Worm (Caenorhabditis elegans) whole organism, L3 larva: ENCODE data around the gene mpc-1.

Experiments
- R02D3.7 ChIP-seq: fragments of 150-350 bp; optimal IDR thresholded peaks from 2 replicates; lab custom pipeline; 2014; ENCODE audit warnings: missing biosample characterization, missing genetic modification characterization
- ZK546.5 ChIP-seq: sonication (generic microtip); optimal IDR thresholded peaks from 2 replicates; lab custom pipeline; 2017; ENCODE audit warnings: missing biosample characterization, missing genetic modification characterization
- ama-1 ChIP-seq: fragments of 150-350 bp; optimal IDR thresholded peaks from 2 replicates; lab custom pipeline; 2018
- ceh-16 ChIP-seq: sonication (generic microtip); optimal IDR thresholded peaks from 2 replicates; lab custom pipeline; 2017; ENCODE audit warnings: missing biosample characterization, missing genetic modification characterization
- ceh-28 ChIP-seq: fragments of 150-350 bp; optimal IDR thresholded peaks from 2 replicates; lab custom pipeline; 2014; ENCODE audit warnings: missing biosample characterization, missing genetic modification reagents, missing genetic modification characterization
- ceh-82 ChIP-seq: fragments of 150-350 bp; optimal IDR thresholded peaks from 2 replicates; lab custom pipeline; 2014; ENCODE audit warnings: missing biosample characterization, missing genetic modification characterization
- ceh-9 ChIP-seq: sonication (generic microtip); optimal IDR thresholded peaks from 2 replicates; lab custom pipeline; 2018; ENCODE audit warnings: missing biosample characterization, missing genetic modification characterization
- daf-12 ChIP-seq: fragments of 150-350 bp; optimal IDR thresholded peaks from 2 replicates; lab custom pipeline; 2014; ENCODE audit warnings: missing biosample characterization, missing genetic modification reagents, missing genetic modification characterization
- eor-1 ChIP-seq, 2 experiments: fragments of 150-350 bp; optimal IDR thresholded peaks; 2 replicates each; lab custom pipeline; 2014 to 2018; ENCODE audit warnings: missing biosample characterization in 2 of 2, missing genetic modification characterization in 2 of 2
- fkh-10 ChIP-seq: sonication (generic microtip); optimal IDR thresholded peaks from 2 replicates; lab custom pipeline; 2017; ENCODE audit warnings: missing biosample characterization, missing genetic modification reagents, missing genetic modification characterization
- fkh-2 ChIP-seq: fragments of 150-350 bp; optimal IDR thresholded peaks from 2 replicates; lab custom pipeline; 2014; ENCODE audit warnings: missing biosample characterization, missing genetic modification reagents, missing genetic modification characterization
- fos-1 ChIP-seq: fragments of 150-350 bp; optimal IDR thresholded peaks from 2 replicates; lab custom pipeline; 2014; ENCODE audit warnings: missing biosample characterization, missing genetic modification characterization
- hmg-11 ChIP-seq: sonication (generic microtip); optimal IDR thresholded peaks from 2 replicates; lab custom pipeline; 2016; ENCODE audit warnings: missing genetic modification characterization, missing compliant biosample characterization
- jun-1 ChIP-seq: fragments of 150-350 bp; optimal IDR thresholded peaks from 2 replicates; lab custom pipeline; 2014; ENCODE audit warnings: missing biosample characterization, missing genetic modification reagents, missing genetic modification characterization
- lin-15B ChIP-seq: fragments of 150-350 bp; optimal IDR thresholded peaks from 2 replicates; lab custom pipeline; 2014; ENCODE audit warnings: missing biosample characterization, missing genetic modification characterization
- lin-39 ChIP-seq: fragments of 150-350 bp; optimal IDR thresholded peaks from 2 replicates; lab custom pipeline; 2018; ENCODE audit warnings: missing biosample characterization, missing genetic modification reagents, missing genetic modification characterization
- lsy-12 ChIP-seq: sonication (generic microtip); optimal IDR thresholded peaks from 2 replicates; lab custom pipeline; 2016; ENCODE audit warnings: mild to moderate bottlenecking, missing genetic modification characterization, missing compliant biosample characterization
- mdl-1 ChIP-seq: fragments of 150-350 bp; optimal IDR thresholded peaks from 2 replicates; lab custom pipeline; 2014; ENCODE audit warnings: missing biosample characterization, missing genetic modification characterization
- mml-1 ChIP-seq: fragments of 150-350 bp; sonication (generic microtip); optimal IDR thresholded peaks from 3 replicates; lab custom pipeline; 2014; ENCODE audit warnings: missing biosample characterization, missing genetic modification characterization
- nfya-1 ChIP-seq: sonication (generic microtip); optimal IDR thresholded peaks from 2 replicates; lab custom pipeline; 2017; ENCODE audit warnings: missing genetic modification characterization, mild to moderate bottlenecking, missing compliant biosample characterization, antibody characterized with exemption, moderate library complexity; ENCODE audit not compliant: insufficient read depth
- nhr-11 ChIP-seq: fragments of 150-350 bp; optimal IDR thresholded peaks from 2 replicates; lab custom pipeline; 2014; ENCODE audit warnings: missing biosample characterization, missing genetic modification characterization
- nhr-12 ChIP-seq: fragments of 150-350 bp; optimal IDR thresholded peaks from 2 replicates; lab custom pipeline; 2014; ENCODE audit warnings: missing biosample characterization, missing genetic modification characterization
- nhr-23 ChIP-seq: fragments of 150-350 bp; optimal IDR thresholded peaks from 2 replicates; lab custom pipeline; 2014; ENCODE audit warnings: missing biosample characterization, missing genetic modification reagents, missing genetic modification characterization
- nhr-237 ChIP-seq: fragments of 150-350 bp; optimal IDR thresholded peaks from 2 replicates; lab custom pipeline; 2014; ENCODE audit warnings: missing biosample characterization, missing genetic modification characterization
- nhr-25 ChIP-seq: sonication (generic microtip); optimal IDR thresholded peaks from 2 replicates; lab custom pipeline; 2017; ENCODE audit warnings: missing biosample characterization, missing genetic modification characterization
- nhr-43 ChIP-seq: sonication (generic microtip); optimal IDR thresholded peaks from 2 replicates; lab custom pipeline; 2016; ENCODE audit warnings: mild to moderate bottlenecking, missing genetic modification characterization, missing compliant biosample characterization; ENCODE audit not compliant: poor library complexity, severe bottlenecking
- nhr-67 ChIP-seq: fragments of 150-350 bp; optimal IDR thresholded peaks from 2 replicates; lab custom pipeline; 2014; ENCODE audit warnings: missing biosample characterization, missing genetic modification characterization
- nhr-76 ChIP-seq: fragments of 150-350 bp; sonication (generic microtip); optimal IDR thresholded peaks from 5 replicates; lab custom pipeline; 2014; ENCODE audit warnings: missing biosample characterization, missing genetic modification characterization
- nhr-77 ChIP-seq: fragments of 150-350 bp; optimal IDR thresholded peaks from 2 replicates; lab custom pipeline; 2014; ENCODE audit warnings: missing biosample characterization, missing genetic modification characterization
- pha-4 ChIP-seq: fragments of 150-350 bp; optimal IDR thresholded peaks from 2 replicates; lab custom pipeline; 2014; ENCODE audit warnings: missing biosample characterization, missing genetic modification reagents, missing genetic modification characterization
- pqm-1 ChIP-seq: fragments of 150-350 bp; optimal IDR thresholded peaks from 2 replicates; lab custom pipeline; 2017; ENCODE audit warnings: missing biosample characterization, missing genetic modification characterization, inconsistent platforms
- sea-2 ChIP-seq: fragments of 150-350 bp; sonication (generic microtip); optimal IDR thresholded peaks from 4 replicates; lab custom pipeline; 2014; ENCODE audit warnings: missing biosample characterization, missing genetic modification reagents, missing genetic modification characterization
- skn-1 ChIP-seq: fragments of 150-350 bp; optimal IDR thresholded peaks from 2 replicates; lab custom pipeline; 2014; ENCODE audit warnings: missing biosample characterization, missing genetic modification characterization
- tbx-2 ChIP-seq: sonication (generic microtip); optimal IDR thresholded peaks from 2 replicates; lab custom pipeline; 2016; ENCODE audit warnings: mild to moderate bottlenecking, missing genetic modification characterization, missing compliant biosample characterization
- unc-39 ChIP-seq: sonication (generic microtip); optimal IDR thresholded peaks from 4 replicates; lab custom pipeline; 2017; ENCODE audit warnings: missing biosample characterization, missing genetic modification characterization
- unc-62 ChIP-seq: fragments of 150-350 bp; sonication (generic microtip); optimal IDR thresholded peaks from 4 replicates; lab custom pipeline; 2014; ENCODE audit warnings: missing biosample characterization, missing genetic modification reagents, missing genetic modification characterization
- ztf-4 ChIP-seq: fragments of 150-350 bp; optimal IDR thresholded peaks from 2 replicates; lab custom pipeline; 2014; ENCODE audit warnings: missing biosample characterization, missing genetic modification characterization

mpc-1 gene

DNA sequence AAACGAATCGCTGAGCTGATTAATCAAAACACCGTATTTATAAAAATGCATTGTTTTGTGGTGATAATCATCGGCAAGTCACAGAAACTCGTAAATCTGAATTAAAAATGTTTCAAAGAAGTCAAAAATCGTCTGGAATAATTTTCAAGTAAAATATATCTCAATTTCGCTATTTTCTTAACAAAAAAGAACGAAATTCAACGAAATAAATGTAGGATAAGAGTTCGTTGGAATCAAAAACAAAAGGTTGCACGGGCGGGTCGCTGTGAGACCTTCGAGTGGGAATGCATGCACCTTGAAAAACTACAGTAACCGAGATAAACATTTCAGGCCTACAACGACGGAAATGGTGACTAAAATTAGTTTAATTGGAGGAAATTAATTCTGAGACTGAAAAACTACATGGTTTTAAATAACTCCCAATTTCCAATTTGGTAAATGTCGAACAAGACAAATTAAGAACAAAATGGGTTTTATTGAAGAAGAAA is 21.1 kb downstream of the mpc-1 start, which contains the start of gene C28A5.1:
C28A5.1 (minus strand) TSS at position 51 of the 488 bp plus-strand sequence.
- no peak for TF ChIP-seq nhr-12 (tag; lab: Kevin White, UChicago)
- TF ChIP-seq fos-1 (tag; lab: Kevin White, UChicago): no peak
- TF ChIP-seq pha-4 (tag; lab: Kevin White, UChicago): no peak
- TF ChIP-seq tbx-2 (tag; lab: Kevin White, UChicago): no peak
- no peak for TF ChIP-seq skn-1 (tag; lab: Kevin White, UChicago)
- TF ChIP-seq nhr-67 (tag; lab: Kevin White, UChicago): no peak
- TF ChIP-seq ceh-9 (tag; lab: Kevin White, UChicago): no peak
- TF ChIP-seq jun-1 (tag; lab: Kevin White, UChicago): no peak
- no peak for TF ChIP-seq nhr-43 (tag; lab: Kevin White, UChicago)
- no peak for TF ChIP-seq nfya-1 (tag; lab: Kevin White, UChicago)

DNA sequence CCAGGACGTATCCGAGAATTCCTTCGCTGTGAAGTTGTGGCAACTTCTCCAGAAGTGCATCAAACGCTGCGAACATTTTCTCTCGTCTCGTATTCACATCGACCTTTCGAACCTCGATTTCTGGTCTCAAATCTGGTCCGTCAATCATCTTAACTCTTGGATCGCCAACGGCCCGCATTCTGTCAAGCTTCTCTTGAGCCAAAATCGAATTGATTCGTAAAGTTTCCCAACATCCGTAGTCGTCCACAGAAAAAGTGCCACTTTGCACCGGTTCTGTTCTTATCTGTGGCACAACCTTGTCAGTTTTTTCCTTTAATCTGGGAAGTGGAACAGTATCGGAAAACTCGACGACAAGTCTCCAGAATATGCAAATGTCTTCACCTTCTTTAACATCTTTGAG is 22.0 kb downstream of the mpc-1 start:
- TF ChIP-seq nfya-1 (tag; lab: Kevin White, UChicago): no peak
- TF ChIP-seq pqm-1 (tag; lab: Kevin White, UChicago): no peak
- TF ChIP-seq sea-2 (GFP tag; lab: Kevin White, UChicago): no peak
- no peak for TF ChIP-seq nhr-25 (tag; lab: Kevin White, UChicago)
- no peak for TF ChIP-seq nhr-23
- no peak for TF ChIP-seq nhr-11
- TF ChIP-seq lin-39 (tag; lab: Kevin White, UChicago): no peak
- no peak for TF ChIP-seq eor-1 (tag; optimal IDR thresholded peaks at IDR 0.05; lab: Kevin White, UChicago)
- no peak for TF ChIP-seq ZK546.5 (tag; lab: Kevin White, UChicago)
- no peak for TF ChIP-seq nhr-77 (tag; lab: Kevin White, UChicago)
- no peak for TF ChIP-seq mml-1
- TF ChIP-seq fkh-10: no peak
- no peak for TF ChIP-seq ceh-28
- TF ChIP-seq skn-1 (tag; lab: Kevin White, UChicago): no peak
- no peak for TF ChIP-seq ceh-16 (tag; lab: Kevin White, UChicago)

DNA sequence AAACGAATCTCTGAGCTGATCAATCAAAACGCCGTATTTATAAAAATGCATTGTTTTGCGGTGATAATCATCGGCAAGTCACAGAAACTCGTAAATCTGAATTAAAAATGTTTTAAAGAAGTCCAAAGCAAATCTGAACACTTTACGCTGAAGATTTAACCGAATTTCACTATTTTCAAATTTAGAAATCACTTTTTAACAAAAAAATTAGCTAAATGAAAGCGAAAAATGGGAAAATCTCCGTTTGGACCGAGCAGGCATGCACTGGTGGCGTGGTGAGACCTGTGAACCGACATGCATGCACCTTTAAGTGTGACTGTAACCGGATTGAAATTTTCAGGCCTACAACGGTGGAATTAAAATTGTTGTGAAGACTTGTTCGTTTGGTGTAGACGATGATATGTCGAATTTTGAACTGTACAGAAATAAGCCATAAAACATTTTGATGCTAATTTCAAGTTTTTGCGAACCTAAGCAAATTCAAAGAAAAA is 26.3 kb downstream of the mpc-1 start, which contains the start of gene C28A5.2:
C28A5.2 (minus strand) TSS at position 51 of the 491 bp plus-strand sequence.
- TF ChIP-seq ceh-82 (tag; lab: Kevin White, UChicago) (no peak), nhr-237 (tag; lab: Kevin White, UChicago) (no peak), fkh-2 (tag; lab: Kevin White, UChicago) (no peak), nhr-25 (tag; lab: Kevin White, UChicago) (no peak), R02D3.7 (no peak), tbx-2 (tag; lab: Kevin White, UChicago) (no peak), ceh-16 (tag; lab: Kevin White, UChicago) (no peak), unc-62 (GFP tag; lab: Kevin White, UChicago) (no peak), ceh-9 (tag; lab: Kevin White, UChicago) (no peak)

DNA sequence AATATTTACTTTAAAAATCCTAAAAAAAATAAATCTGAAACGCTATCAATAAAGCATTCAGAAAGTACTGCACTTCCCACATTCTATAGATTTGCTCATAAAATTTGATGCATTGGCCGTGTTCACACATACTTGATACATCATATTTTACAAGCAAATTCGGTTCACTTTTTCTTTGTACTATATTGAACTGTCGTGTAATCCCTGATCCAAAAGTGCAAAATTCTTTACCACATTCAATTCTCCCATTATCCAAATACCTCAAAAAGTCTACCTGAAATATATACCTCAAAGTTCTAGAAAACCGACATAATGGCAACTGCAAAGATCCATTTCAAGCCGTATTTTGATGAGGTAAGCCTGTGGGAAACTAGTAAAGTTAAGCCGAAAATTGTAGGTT is 28.5 kb downstream of the mpc-1 start, which contains the start of gene nex-3:
nex-3 (plus strand) TSS at position 301 of the 400 bp plus-strand sequence.
- TF ChIP-seq hmg-11 (no peak), unc-39 (tag; lab: Kevin White, UChicago) (no peak), ceh-82 (tag; lab: Kevin White, UChicago) (no peak), ceh-16 (tag; lab: Kevin White, UChicago) (no peak), nhr-76 (tag; lab: Kevin White, UChicago) (no peak), nhr-11 (no peak), mdl-1 (tag; lab: Kevin White, UChicago) (no peak), nhr-67 (tag; lab: Kevin White, UChicago) (no peak), sea-2 (GFP tag; lab: Kevin White, UChicago) (no peak), lin-15B (tag; lab: Kevin White, UChicago) (no peak), lin-39 (tag; lab: Kevin White, UChicago) (no peak), fkh-2 (tag; lab: Kevin White, UChicago) (no peak), ztf-4 (tag; lab: Kevin White, UChicago) (no peak), ama-1 (lab: Kevin White, UChicago) (no peak), lsy-12 (tag; lab: Kevin White, UChicago) (no peak), daf-12 (no peak)
- TF ChIP-seq, all 47 proteins: peak for 0
